Fruit fly (Drosophila melanogaster): ENCODE results near the gene spri.
A peak's percentile ranks its signal among the peaks of the same experiment; 100 is the strongest.

Gene spri

dm6 chrX:10573554-10573953 lies 11.7 kb downstream of the spri start (continued):
- TF ChIP-seq gsb-n (tag; optimal IDR thresholded peaks at IDR 0.05), result peak; percentile 50
- TF ChIP-seq salm (tag; optimal IDR thresholded peaks at IDR 0.05), result peak; percentile 9
- TF ChIP-seq CG18599 (GFP tag; optimal IDR thresholded peaks at IDR 0.05), result peak; percentile 77
- TF ChIP-seq wdn (GFP tag; IDR thresholded peaks at IDR 0.05), result peak; percentile 44; the same call in 1 of the 2 replicates
- TF ChIP-seq nom (GFP tag; optimal IDR thresholded peaks at IDR 0.05), result no peak
- no peak for TF ChIP-seq CG13123 (GFP tag; optimal IDR thresholded peaks at IDR 0.05)
- TF ChIP-seq jing (GFP tag; optimal IDR thresholded peaks at IDR 0.05), result no peak
- no peak for TF ChIP-seq CkIIα-i1 (GFP tag; IDR thresholded peaks at IDR 0.05)
- TF ChIP-seq CrebB (tag; optimal IDR thresholded peaks at IDR 0.05), result no peak
- no peak for TF ChIP-seq CG3995 (GFP tag; optimal IDR thresholded peaks at IDR 0.05)
- TF ChIP-seq CG17385 (GFP tag; optimal IDR thresholded peaks at IDR 0.05), result peak; percentile 54
- TF ChIP-seq sc (optimal IDR thresholded peaks at IDR 0.05), result no peak
- no peak for TF ChIP-seq sc (GFP tag; optimal IDR thresholded peaks at IDR 0.05)
- no peak for TF ChIP-seq C15 (GFP tag; IDR thresholded peaks at IDR 0.05)
- TF ChIP-seq dysf (GFP tag; IDR thresholded peaks at IDR 0.05), result peak; percentile 73
- TF ChIP-seq ham (GFP tag; IDR thresholded peaks at IDR 0.05), result no peak
- TF ChIP-seq CG43689 (GFP tag; IDR thresholded peaks at IDR 0.05), result no peak
- no peak for TF ChIP-seq CG10274 (GFP tag; optimal IDR thresholded peaks at IDR 0.05)
- TF ChIP-seq CG8944 (GFP tag; optimal IDR thresholded peaks at IDR 0.05), result no peak
- TF ChIP-seq Ravus (GFP tag; IDR thresholded peaks at IDR 0.05), result peak; percentile 4; the same call in 1 of the 2 replicates
- TF ChIP-seq Hmr (GFP tag; optimal IDR thresholded peaks at IDR 0.05), result peak; percentile 67
- no peak for TF ChIP-seq zf30C (GFP tag; optimal IDR thresholded peaks at IDR 0.05)
- TF ChIP-seq sug (tag; optimal IDR thresholded peaks at IDR 0.05), result peak; percentile 9
- no peak for TF ChIP-seq CG7786 (GFP tag; optimal IDR thresholded peaks at IDR 0.05)
- no peak for TF ChIP-seq CG3726 (GFP tag; IDR thresholded peaks at IDR 0.05)
- TF ChIP-seq ro (GFP tag; IDR thresholded peaks at IDR 0.05), result no peak
- TF ChIP-seq ab (GFP tag; optimal IDR thresholded peaks at IDR 0.05), result no peak
- no peak for TF ChIP-seq emc (GFP tag; optimal IDR thresholded peaks at IDR 0.05)
- no peak for TF ChIP-seq CG10321 (GFP tag; IDR thresholded peaks at IDR 0.05)
- TF ChIP-seq CG8359 (GFP tag; optimal IDR thresholded peaks at IDR 0.05; ENCODE audit: borderline replicate concordance), result no peak
- no peak for TF ChIP-seq kni (GFP tag; optimal IDR thresholded peaks at IDR 0.05)
- TF ChIP-seq CG13775 (GFP tag; optimal IDR thresholded peaks at IDR 0.05), result peak; percentile 0
- peak; percentile 43 for TF ChIP-seq CG10209 (GFP tag; optimal IDR thresholded peaks at IDR 0.05)
- TF ChIP-seq twi (tag; optimal IDR thresholded peaks at IDR 0.05), result no peak
- no peak for TF ChIP-seq CG10431 (GFP tag; optimal IDR thresholded peaks at IDR 0.05)
- TF ChIP-seq CG4404 (GFP tag; IDR thresholded peaks at IDR 0.05), result no peak
- TF ChIP-seq CG18764 (GFP tag; optimal IDR thresholded peaks at IDR 0.05), result peak; percentile 0
- TF ChIP-seq her (GFP tag; optimal IDR thresholded peaks at IDR 0.05), result no peak
- TF ChIP-seq sens (GFP tag), result peak; percentile 72
- TF ChIP-seq Tbp (GFP tag; optimal IDR thresholded peaks at IDR 0.05), result no peak
- TF ChIP-seq z (GFP tag; IDR thresholded peaks at IDR 0.05), result no peak
- no peak for TF ChIP-seq Atf-2 (GFP tag; optimal IDR thresholded peaks at IDR 0.05)
- TF ChIP-seq ttk (GFP tag; IDR thresholded peaks at IDR 0.05), result peak; percentile 42; the same call in 1 of the 2 replicates
- TF ChIP-seq CG31388 (GFP tag; optimal IDR thresholded peaks at IDR 0.05), result no peak
- TF ChIP-seq schlank (tag; optimal IDR thresholded peaks at IDR 0.05), result no peak
- TF ChIP-seq CG1529 (GFP tag; optimal IDR thresholded peaks at IDR 0.05), result peak; percentile 26
- no peak for TF ChIP-seq NC2β (GFP tag; optimal IDR thresholded peaks at IDR 0.05)
- 0 out of 3 replicates have a peak, but pooled peaks have one; percentile 28 for TF ChIP-seq CG14050 (GFP tag; IDR thresholded peaks at IDR 0.05)
- TF ChIP-seq NFAT (GFP tag; IDR thresholded peaks at IDR 0.05), result 0 out of 2 replicates have a peak, but pooled peaks have one; percentile 38
- TF ChIP-seq lmd (GFP tag; IDR thresholded peaks at IDR 0.05), result peak; percentile 58
- TF ChIP-seq stc (GFP tag; IDR thresholded peaks at IDR 0.05), result peak; percentile 51; the same call in 1 of the 2 replicates
- no peak for TF ChIP-seq disco-r (GFP tag; optimal IDR thresholded peaks at IDR 0.05)
- peak; percentile 58 for TF ChIP-seq Meics (GFP tag; optimal IDR thresholded peaks at IDR 0.05)

All from whole organism, embryonic.